Fruit fly (Drosophila melanogaster) whole organism, embryonic: ENCODE measurements around the gene Bet5.
A peak's percentile ranks its signal among the peaks of the same experiment; 100 is the strongest.

ENCODE experiments used
- Abd-B ChIP-seq: fragments of 200-800 bp; sonication (Bioruptor generic); optimal IDR thresholded peaks from 2 replicates; lab custom pipeline; 2018; ENCODE audit warnings: missing biosample characterization, mild to moderate bottlenecking, missing genetic modification characterization, moderate library complexity
- BtbVII ChIP-seq: fragments of 200-800 bp; sonication (Bioruptor generic); optimal IDR thresholded peaks from 3 replicates; lab custom pipeline; 2017; ENCODE audit warnings: missing biosample characterization, mild to moderate bottlenecking, missing genetic modification characterization
- CG10431 ChIP-seq: fragments of 200-800 bp; sonication (Bioruptor generic); optimal IDR thresholded peaks from 3 replicates; lab custom pipeline; 2018; ENCODE audit warnings: missing biosample characterization, mild to moderate bottlenecking, missing genetic modification characterization
- CG11456 ChIP-seq: fragments of 200-800 bp; sonication (Bioruptor generic); IDR thresholded peaks from 3 replicates; pipeline ENCODE4 v1.3.6; 2022; ENCODE audit warnings: missing biosample characterization, missing genetic modification characterization
- CG11695 ChIP-seq: fragments of 200-800 bp; sonication (Bioruptor generic); IDR thresholded peaks from 3 replicates; pipeline ENCODE4 v1.3.6; 2022; ENCODE audit warnings: missing biosample characterization, missing genetic modification characterization
- CG12659 ChIP-seq: fragments of 200-800 bp; sonication (Bioruptor generic); optimal IDR thresholded peaks from 3 replicates; lab custom pipeline; 2017; ENCODE audit warnings: mild to moderate bottlenecking, missing biosample characterization, missing genetic modification reagents, missing genetic modification characterization
- CG14710 ChIP-seq: fragments of 200-800 bp; sonication (Bioruptor generic); optimal IDR thresholded peaks from 3 replicates; lab custom pipeline; 2019; ENCODE audit warnings: missing biosample characterization, mild to moderate bottlenecking, missing genetic modification characterization, moderate library complexity
- CG15011 ChIP-seq: fragments of 200-800 bp; sonication (Bioruptor generic); optimal IDR thresholded peaks from 3 replicates; lab custom pipeline; 2018; ENCODE audit warnings: missing biosample characterization, mild to moderate bottlenecking, missing genetic modification characterization
- CG1832 ChIP-seq: fragments of 200-800 bp; sonication (Bioruptor generic); optimal IDR thresholded peaks from 2 replicates; lab custom pipeline; 2017; ENCODE audit warnings: missing biosample characterization, mild to moderate bottlenecking, missing genetic modification characterization, inconsistent platforms
- CG2712 ChIP-seq: fragments of 200-800 bp; optimal IDR thresholded peaks from 3 replicates; lab custom pipeline; 2019; ENCODE audit warnings: missing biosample characterization, mild to moderate bottlenecking, missing genetic modification characterization, moderate library complexity
- CG2875 ChIP-seq: fragments of 200-800 bp; sonication (Bioruptor generic); optimal IDR thresholded peaks from 2 replicates; lab custom pipeline; 2017; ENCODE audit warnings: missing biosample characterization, mild to moderate bottlenecking, missing genetic modification characterization, missing genetic modification reagents
- CG2889 ChIP-seq: fragments of 200-800 bp; sonication (Bioruptor generic); IDR thresholded peaks from 3 replicates; pipeline ENCODE4 v1.3.6; 2022; ENCODE audit warnings: missing biosample characterization, missing genetic modification characterization
- CG30403 ChIP-seq: fragments of 200-800 bp; sonication (Bioruptor generic); optimal IDR thresholded peaks from 3 replicates; lab custom pipeline; 2016; ENCODE audit warnings: missing biosample characterization, missing genetic modification characterization
- CG31441 ChIP-seq: fragments of 200-800 bp; sonication (Bioruptor generic); IDR thresholded peaks from 2 replicates; pipeline ENCODE4 v1.3.6; 2022; ENCODE audit warnings: missing biosample characterization, missing genetic modification characterization
- CG42726 ChIP-seq: fragments of 200-800 bp; sonication (Bioruptor generic); IDR thresholded peaks from 2 replicates; pipeline ENCODE4 v1.3.6; 2022; ENCODE audit warnings: missing biosample characterization, missing genetic modification characterization; ENCODE audit not compliant: partially characterized antibody
- CG4282 ChIP-seq: fragments of 200-800 bp; sonication (Bioruptor generic); optimal IDR thresholded peaks from 2 replicates; lab custom pipeline; 2016; ENCODE audit warnings: missing biosample characterization, missing genetic modification characterization
- CG5245 ChIP-seq: fragments of 200-800 bp; sonication (Bioruptor generic); optimal IDR thresholded peaks from 3 replicates; lab custom pipeline; 2016; ENCODE audit warnings: missing biosample characterization, missing genetic modification characterization
- CG6175 ChIP-seq: fragments of 200-800 bp; sonication (Bioruptor generic); IDR thresholded peaks from 3 replicates; pipeline ENCODE4 v1.3.6; 2022; ENCODE audit warnings: missing biosample characterization, missing genetic modification characterization
- CG9437 ChIP-seq: fragments of 200-800 bp; sonication (Bioruptor generic); optimal IDR thresholded peaks from 2 replicates; lab custom pipeline; 2018; ENCODE audit warnings: missing biosample characterization, mild to moderate bottlenecking, missing genetic modification characterization
- CG9797 ChIP-seq: fragments of 200-800 bp; sonication (Bioruptor generic); optimal IDR thresholded peaks from 3 replicates; lab custom pipeline; 2018; ENCODE audit warnings: missing biosample characterization, mild to moderate bottlenecking, missing genetic modification characterization
- Chrac-16 ChIP-seq: fragments of 200-800 bp; sonication (Bioruptor generic); optimal IDR thresholded peaks from 3 replicates; lab custom pipeline; 2016; ENCODE audit warnings: missing biosample characterization, missing genetic modification characterization
- ERR ChIP-seq: fragments of 200-800 bp; sonication (Bioruptor generic); optimal IDR thresholded peaks from 2 replicates; lab custom pipeline; 2016; ENCODE audit warnings: missing biosample characterization, missing genetic modification characterization
- GATAe ChIP-seq: fragments of 200-800 bp; sonication (Bioruptor generic); conservative IDR thresholded peaks from 2 replicates; pipeline ENCODE4 v1.3.6; 2022; ENCODE audit warnings: missing biosample characterization, missing genetic modification characterization
- HLH3B ChIP-seq: fragments of 200-800 bp; sonication (Bioruptor generic); IDR thresholded peaks from 2 replicates; pipeline ENCODE4 v1.3.6; 2022; ENCODE audit warnings: missing biosample characterization, missing genetic modification characterization
- Hr78 ChIP-seq, 2 experiments: fragments of 200-800 bp in 1 of 2; fragments of >200 bp in 1 of 2; sonication (Bioruptor generic) in 1 of 2; optimal IDR thresholded peaks; 2 replicates each; lab custom pipeline; 2017 to 2019; ENCODE audit warnings: missing biosample characterization in 2 of 2, missing genetic modification characterization in 2 of 2, mild to moderate bottlenecking in 1 of 2, moderate library complexity in 1 of 2
- MBD-R2 ChIP-seq: fragments of 200-800 bp; sonication (Bioruptor generic); IDR thresholded peaks from 2 replicates; pipeline ENCODE4 v1.3.6; 2022; ENCODE audit warnings: missing biosample characterization, missing genetic modification characterization
- Max ChIP-seq: fragments of 200-800 bp; sonication (Bioruptor generic); optimal IDR thresholded peaks from 2 replicates; lab custom pipeline; 2016; ENCODE audit warnings: missing biosample characterization, mild to moderate bottlenecking, missing genetic modification characterization
- Oaz ChIP-seq: fragments of 200-800 bp; sonication (Bioruptor generic); IDR thresholded peaks from 2 replicates; pipeline ENCODE4 v1.3.6; 2022; ENCODE audit warnings: missing biosample characterization, missing genetic modification characterization
- Spps ChIP-seq: fragments of 200-800 bp; sonication (Bioruptor generic); optimal IDR thresholded peaks from 2 replicates; lab custom pipeline; 2018; ENCODE audit warnings: missing biosample characterization, mild to moderate bottlenecking, missing genetic modification characterization
- Sry-δ ChIP-seq: fragments of 200-800 bp; sonication (Bioruptor generic); optimal IDR thresholded peaks from 2 replicates; lab custom pipeline; 2016; ENCODE audit warnings: missing biosample characterization, missing genetic modification characterization
- ac ChIP-seq: fragments of 200-800 bp; sonication (Bioruptor generic); optimal IDR thresholded peaks from 3 replicates; lab custom pipeline; 2017; ENCODE audit warnings: missing biosample characterization, mild to moderate bottlenecking, missing genetic modification characterization
- bsh ChIP-seq, 2 experiments: fragments of 200-800 bp; sonication (Bioruptor generic); optimal IDR thresholded peaks; 2 replicates each; lab custom pipeline; 2017 to 2018; ENCODE audit warnings: mild to moderate bottlenecking in 2 of 2, missing biosample characterization in 2 of 2, missing genetic modification characterization in 2 of 2, moderate library complexity in 1 of 2
- chm ChIP-seq: fragments of 200-800 bp; sonication (Bioruptor generic); IDR thresholded peaks from 2 replicates; pipeline ENCODE4 v1.3.6; 2022; ENCODE audit warnings: missing biosample characterization, missing genetic modification characterization
- corto ChIP-seq: fragments of 200-800 bp; sonication (Bioruptor generic); optimal IDR thresholded peaks from 2 replicates; lab custom pipeline; 2016; ENCODE audit warnings: missing biosample characterization, mild to moderate bottlenecking, missing genetic modification characterization, moderate library complexity
- crc ChIP-seq: fragments of 200-800 bp; sonication (Bioruptor generic); optimal IDR thresholded peaks from 2 replicates; lab custom pipeline; 2016; ENCODE audit warnings: missing biosample characterization, missing genetic modification characterization
- croc ChIP-seq: fragments of 200-800 bp; sonication (Bioruptor generic); conservative IDR thresholded peaks from 3 replicates; pipeline ENCODE4 v1.3.6; 2022; ENCODE audit warnings: missing biosample characterization, missing genetic modification characterization
- crol ChIP-seq: fragments of 200-800 bp; sonication (Bioruptor generic); IDR thresholded peaks from 2 replicates; pipeline ENCODE4 v1.3.6; 2022; ENCODE audit warnings: missing biosample characterization, missing genetic modification characterization
- eyg ChIP-seq: fragments of 200-800 bp; sonication (Bioruptor generic); optimal IDR thresholded peaks from 3 replicates; lab custom pipeline; 2016; ENCODE audit warnings: missing biosample characterization, missing genetic modification characterization
- gcm ChIP-seq: fragments of 200-800 bp; sonication (Bioruptor generic); optimal IDR thresholded peaks from 2 replicates; lab custom pipeline; 2019; ENCODE audit warnings: missing biosample characterization, mild to moderate bottlenecking, missing genetic modification characterization, moderate library complexity
- gcm2 ChIP-seq: fragments of 200-800 bp; sonication (Bioruptor generic); optimal IDR thresholded peaks from 2 replicates; lab custom pipeline; 2016; ENCODE audit warnings: missing biosample characterization, missing genetic modification characterization
- hbn ChIP-seq: fragments of 200-800 bp; sonication (Bioruptor generic); IDR thresholded peaks from 2 replicates; pipeline ENCODE4 v1.3.6; 2022; ENCODE audit warnings: missing biosample characterization, missing genetic modification characterization; ENCODE audit not compliant: partially characterized antibody
- jigr1 ChIP-seq: fragments of 200-800 bp; sonication (Bioruptor generic); IDR thresholded peaks from 3 replicates; pipeline ENCODE4 v1.3.6; 2022; ENCODE audit warnings: missing biosample characterization, missing genetic modification characterization
- ken ChIP-seq: fragments of 200-800 bp; sonication (Bioruptor generic); IDR thresholded peaks from 3 replicates; pipeline ENCODE4 v1.3.6; 2022; ENCODE audit warnings: missing biosample characterization, missing genetic modification characterization
- mirr ChIP-seq: fragments of 200-800 bp; sonication (Bioruptor generic); optimal IDR thresholded peaks from 3 replicates; lab custom pipeline; 2018; ENCODE audit warnings: missing biosample characterization, mild to moderate bottlenecking, missing genetic modification characterization
- pum ChIP-seq: fragments of 200-800 bp; sonication (Bioruptor generic); optimal IDR thresholded peaks from 2 replicates; lab custom pipeline; 2016; ENCODE audit warnings: missing biosample characterization, missing genetic modification characterization
- pzg ChIP-seq: fragments of 200-800 bp; sonication (Bioruptor generic); optimal IDR thresholded peaks from 3 replicates; lab custom pipeline; 2018; ENCODE audit warnings: missing biosample characterization, mild to moderate bottlenecking, missing genetic modification characterization, moderate library complexity
- row ChIP-seq: fragments of 200-800 bp; sonication (Bioruptor generic); IDR thresholded peaks from 3 replicates; pipeline ENCODE4 v1.3.6; 2022; ENCODE audit warnings: missing biosample characterization, missing genetic modification characterization
- run ChIP-seq: fragments of 200-800 bp; sonication (Bioruptor generic); optimal IDR thresholded peaks from 3 replicates; lab custom pipeline; 2018; ENCODE audit warnings: missing biosample characterization, mild to moderate bottlenecking, missing genetic modification characterization

Gene Bet5

dm6 chr3R:30170671-30171667, 9.1 kb upstream of the Bet5 start, which contains the start of gene Rsod (continued):
- TF ChIP-seq HLH3B (peak; percentile 80), crol (GFP tag; lab: Robert Waterston, UW) (no peak), CG2875 (GFP tag; lab: Kevin White, UChicago) (peak; percentile 60), hbn (GFP tag; lab: Robert Waterston, UW) (no peak), bsh (GFP tag; optimal IDR thresholded peaks at IDR 0.05; lab: Kevin White, UChicago) (peak; percentile 53 to 79), CG2712 (tag; lab: Kevin White, UChicago) (peak; percentile 70), CG11695 (peak; percentile 59; the same call in 2 of the 3 replicates), CG6175 (GFP tag; lab: Robert Waterston, UW) (no peak), ERR (no peak), Max (GFP tag; lab: Kevin White, UChicago) (peak; percentile 41), pzg (GFP tag; lab: Kevin White, UChicago) (no peak), CG2889 (GFP tag; lab: Robert Waterston, UW) (no peak), Chrac-16 (peak; percentile 36), Spps (peak; percentile 35), CG15011 (GFP tag; lab: Kevin White, UChicago) (no peak), CG12659 (GFP tag; lab: Kevin White, UChicago) (peak; percentile 39), ken (peak; percentile 79), gcm2 (no peak), Abd-B (peak; percentile 28), CG30403 (peak; percentile 49), CG42726 (GFP tag; lab: Robert Waterston, UW) (no peak), gcm (GFP tag; lab: Kevin White, UChicago) (peak; percentile 14), CG11456 (peak; percentile 63; the same call in 2 of the 3 replicates), corto (GFP tag; lab: Kevin White, UChicago) (peak; percentile 59), CG5245 (GFP tag; lab: Kevin White, UChicago) (peak; percentile 37), eyg (GFP tag; lab: Kevin White, UChicago) (no peak), CG9437 (GFP tag; lab: Kevin White, UChicago) (peak; percentile 15), Sry-δ (GFP tag; lab: Kevin White, UChicago) (no peak), CG31441 (peak; percentile 52), pum (GFP tag; lab: Kevin White, UChicago) (no peak), CG9797 (GFP tag; lab: Kevin White, UChicago) (no peak), row (GFP tag; lab: Robert Waterston, UW) (peak; percentile 74; the same call in 2 of the 3 replicates), chm (GFP tag; lab: Robert Waterston, UW) (peak; percentile 42; the same call in 1 of the 2 replicates), MBD-R2 (peak; percentile 32; the same call in 1 of the 2 replicates), crc (GFP tag; lab: Kevin White, UChicago) (no peak), croc (GFP tag; lab: Robert Waterston, UW) (peak; percentile 35; the same call in 2 of the 3 replicates), CG1832 (GFP tag; lab: Kevin White, UChicago) (no peak), jigr1 (0 out of 3 replicates have a peak, but pooled peaks have one; percentile 38), BtbVII (peak; percentile 10), CG10431 (GFP tag; lab: Kevin White, UChicago) (peak; percentile 27), Oaz (peak; percentile 37), ac (GFP tag; lab: Kevin White, UChicago) (no peak), Hr78 (GFP tag; optimal IDR thresholded peaks at IDR 0.05; lab: Kevin White, UChicago) (peak in 1 of 2 experiments; percentile 27), CG14710 (tag; lab: Kevin White, UChicago) (peak; percentile 40), mirr (no peak), run (tag; lab: Kevin White, UChicago) (no peak), CG4282 (GFP tag; lab: Kevin White, UChicago) (no peak), GATAe (no peak)
